Fruit fly (Drosophila melanogaster) S2 (cell line): ENCODE measurements around the gene wkd.

Experiments used
- CG8478 ChIP-seq: fragments of >200 bp; optimal IDR thresholded peaks from 2 replicates; lab custom pipeline; 2018
- CTCF ChIP-seq, 2 experiments: fragments of >200 bp; optimal IDR thresholded peaks; 2 replicates each; lab custom pipeline; 2018

DNA sequence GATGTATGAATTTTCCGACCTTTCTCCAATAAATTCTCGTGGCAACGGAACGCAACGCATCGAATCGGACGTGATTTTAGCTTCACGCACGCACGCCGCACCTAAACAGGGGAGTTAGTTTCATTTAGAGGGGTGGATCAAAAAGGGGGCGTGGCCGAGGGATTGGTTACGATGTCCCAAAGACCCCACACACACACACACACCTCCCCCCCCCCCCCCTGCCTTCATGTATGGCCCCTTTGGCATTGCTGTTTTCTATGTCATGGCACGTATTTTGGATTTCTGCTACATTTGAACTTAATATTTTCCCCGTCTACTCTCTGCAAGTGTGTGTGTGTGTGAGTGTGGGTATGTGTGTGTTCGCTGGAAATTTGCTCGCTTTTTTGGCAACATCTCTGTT is 49.5 kb upstream of the wkd start:
- TF ChIP-seq CTCF (optimal IDR thresholded peaks at IDR 0.05; lab: Kevin White, UChicago) (no peak), CG8478 (lab: Kevin White, UChicago) (no peak)
